Fruit fly (Drosophila melanogaster) whole organism: Measurements from ENCODE around the gene Ugt36F1.

Source experiments
- EcR ChIP-seq, 2 experiments: fragments of >200 bp; optimal IDR thresholded peaks; 2 replicates each; lab custom pipeline; 2017; ENCODE audit warnings: missing biosample characterization in 2 of 2, missing genetic modification characterization in 2 of 2, missing genetic modification reagents in 2 of 2
- psq ChIP-seq: fragments of >200 bp; optimal IDR thresholded peaks from 2 replicates; lab custom pipeline; 2017
- usp ChIP-seq: fragments of >200 bp; optimal IDR thresholded peaks from 2 replicates; lab custom pipeline; 2017; ENCODE audit warnings: missing biosample characterization, missing genetic modification characterization, mixed read lengths

DNA sequence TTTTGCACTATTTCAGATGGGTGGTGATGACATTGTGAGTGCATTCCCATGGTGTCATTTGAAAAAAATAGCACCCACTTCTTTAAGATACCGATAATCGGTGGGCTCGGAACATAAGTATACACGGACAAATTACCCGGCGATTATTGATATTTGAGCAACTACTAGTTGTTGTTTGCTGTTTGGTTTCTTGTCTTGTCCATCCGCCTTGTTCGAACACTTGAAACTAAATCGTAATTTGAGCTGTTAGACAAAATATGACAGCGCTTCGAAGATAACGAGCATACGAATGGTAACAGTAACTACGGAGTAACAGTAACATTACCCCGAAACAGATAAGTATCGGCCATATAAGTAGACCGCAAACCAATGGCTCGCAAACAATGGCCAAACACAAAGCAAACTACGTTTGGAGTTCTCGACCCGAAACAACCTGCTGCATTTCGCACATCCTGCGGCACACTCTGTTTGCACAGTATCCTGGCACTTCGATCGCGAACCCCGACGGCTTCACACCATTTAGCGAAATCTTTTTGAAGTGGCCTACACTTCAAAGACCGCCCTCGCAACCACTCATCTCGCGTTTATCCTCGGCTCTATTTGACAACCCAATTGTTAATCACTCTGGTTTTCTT, 38.1 kb upstream of the Ugt36F1 start:
- no peak for TF ChIP-seq psq (lab: Kevin White, UChicago)
- TF ChIP-seq usp (GFP tag; lab: Kevin White, UChicago): no peak
- no peak for TF ChIP-seq EcR (GFP tag; optimal IDR thresholded peaks at IDR 0.05; lab: Kevin White, UChicago)
